Worm (Caenorhabditis elegans) whole organism, late embryonic: ENCODE data around the gene nsph-3.2.

Source experiments
- C08G9.2 ChIP-seq: sonication (generic microtip); optimal IDR thresholded peaks from 2 replicates; lab custom pipeline; 2016; ENCODE audit warnings: mild to moderate bottlenecking, missing genetic modification characterization, moderate library complexity, missing compliant biosample characterization
- C38D4.7 ChIP-seq: fragments of 200-800 bp; sonication (Bioruptor generic); optimal IDR thresholded peaks from 2 replicates; lab custom pipeline; 2018; ENCODE audit warnings: mild to moderate bottlenecking, missing genetic modification characterization, moderate library complexity, missing compliant biosample characterization
- K02D7.2 ChIP-seq: sonication (generic microtip); optimal IDR thresholded peaks from 2 replicates; lab custom pipeline; 2017; ENCODE audit warnings: mild to moderate bottlenecking, missing genetic modification characterization, missing compliant biosample characterization
- T23F11.4 ChIP-seq: fragments of 200-800 bp; sonication (Bioruptor generic); optimal IDR thresholded peaks from 2 replicates; lab custom pipeline; 2018; ENCODE audit warnings: mild to moderate bottlenecking, missing genetic modification characterization, missing compliant biosample characterization
- Y22D7AL.16 ChIP-seq: sonication (generic microtip); optimal IDR thresholded peaks from 2 replicates; lab custom pipeline; 2016; ENCODE audit warnings: missing genetic modification characterization, missing compliant biosample characterization
- ceh-18 ChIP-seq: sonication (generic microtip); optimal IDR thresholded peaks from 2 replicates; lab custom pipeline; 2016; ENCODE audit warnings: missing genetic modification characterization, missing compliant biosample characterization
- ceh-22 ChIP-seq: sonication (generic microtip); optimal IDR thresholded peaks from 2 replicates; lab custom pipeline; 2017; ENCODE audit warnings: missing biosample characterization, missing genetic modification characterization
- ceh-30 ChIP-seq: fragments of 150-350 bp; optimal IDR thresholded peaks from 2 replicates; lab custom pipeline; 2014; ENCODE audit warnings: missing biosample characterization, missing genetic modification characterization
- ceh-34 ChIP-seq: sonication (generic microtip); optimal IDR thresholded peaks from 2 replicates; lab custom pipeline; 2016; ENCODE audit warnings: mild to moderate bottlenecking, missing genetic modification characterization, missing compliant biosample characterization
- ceh-45 ChIP-seq: fragments of 200-800 bp; sonication (Bioruptor generic); IDR thresholded peaks from 2 replicates; pipeline ENCODE4 v1.3.6; 2022; ENCODE audit warnings: missing genetic modification reagents, missing genetic modification characterization, missing compliant biosample characterization
- dve-1 ChIP-seq: sonication (generic microtip); optimal IDR thresholded peaks from 2 replicates; lab custom pipeline; 2017; ENCODE audit warnings: antibody characterized with exemption, mild to moderate bottlenecking, missing genetic modification characterization, missing compliant biosample characterization
- elt-2 ChIP-seq: sonication (generic microtip); optimal IDR thresholded peaks from 2 replicates; lab custom pipeline; 2016; ENCODE audit warnings: missing genetic modification reagents, missing genetic modification characterization, missing compliant biosample characterization
- elt-4 ChIP-seq: sonication (generic microtip); optimal IDR thresholded peaks from 2 replicates; lab custom pipeline; 2016; ENCODE audit warnings: missing genetic modification characterization, missing compliant biosample characterization
- eyg-1 ChIP-seq: sonication (generic microtip); optimal IDR thresholded peaks from 2 replicates; lab custom pipeline; 2016; ENCODE audit warnings: missing genotype, missing genetic modification characterization, missing compliant biosample characterization
- fax-1 ChIP-seq: sonication (generic microtip); optimal IDR thresholded peaks from 2 replicates; lab custom pipeline; 2016; ENCODE audit warnings: missing genotype, missing genetic modification characterization, missing compliant biosample characterization
- fkh-10 ChIP-seq: fragments of 150-350 bp; optimal IDR thresholded peaks from 2 replicates; lab custom pipeline; 2014; ENCODE audit warnings: missing biosample characterization, missing genetic modification reagents, missing genetic modification characterization
- fkh-6 ChIP-seq: sonication (generic microtip); optimal IDR thresholded peaks from 2 replicates; lab custom pipeline; 2016; ENCODE audit warnings: missing genetic modification characterization, missing compliant biosample characterization
- gmeb-2 ChIP-seq: sonication (generic microtip); optimal IDR thresholded peaks from 2 replicates; lab custom pipeline; 2016; ENCODE audit warnings: missing genetic modification characterization, inconsistent platforms, missing compliant biosample characterization
- hlh-30 ChIP-seq: sonication (generic microtip); optimal IDR thresholded peaks from 2 replicates; lab custom pipeline; 2017; ENCODE audit warnings: antibody characterized with exemption, missing genetic modification characterization, missing compliant biosample characterization; ENCODE audit not compliant: insufficient read depth
- hlh-8 ChIP-seq: sonication (generic microtip); optimal IDR thresholded peaks from 2 replicates; lab custom pipeline; 2016; ENCODE audit warnings: missing genotype, missing genetic modification characterization, missing compliant biosample characterization
- nfya-1 ChIP-seq: sonication (generic microtip); optimal IDR thresholded peaks from 2 replicates; lab custom pipeline; 2017; ENCODE audit warnings: missing genetic modification characterization, mild to moderate bottlenecking, missing compliant biosample characterization, antibody characterized with exemption, moderate library complexity
- nhr-11 ChIP-seq: fragments of 150-350 bp; optimal IDR thresholded peaks from 2 replicates; lab custom pipeline; 2014; ENCODE audit warnings: missing biosample characterization, missing genetic modification characterization
- nhr-232 ChIP-seq: sonication (generic microtip); optimal IDR thresholded peaks from 2 replicates; lab custom pipeline; 2016; ENCODE audit warnings: missing genetic modification characterization, missing compliant biosample characterization
- pat-9 ChIP-seq: fragments of 200-800 bp; sonication (Bioruptor generic); optimal IDR thresholded peaks from 2 replicates; lab custom pipeline; 2018; ENCODE audit warnings: mild to moderate bottlenecking, missing genetic modification characterization, moderate library complexity, missing compliant biosample characterization
- pax-1 ChIP-seq: fragments of 150-350 bp; optimal IDR thresholded peaks from 2 replicates; lab custom pipeline; 2014; ENCODE audit warnings: missing biosample characterization, missing genetic modification characterization
- pha-2 ChIP-seq: sonication (generic microtip); optimal IDR thresholded peaks from 2 replicates; lab custom pipeline; 2017; ENCODE audit warnings: mild to moderate bottlenecking, missing genetic modification characterization, missing compliant biosample characterization
- pqm-1 ChIP-seq: sonication (generic microtip); optimal IDR thresholded peaks from 2 replicates; lab custom pipeline; 2016; ENCODE audit warnings: missing genetic modification characterization, missing compliant biosample characterization
- ref-2 ChIP-seq: sonication (generic microtip); optimal IDR thresholded peaks from 2 replicates; lab custom pipeline; 2016; ENCODE audit warnings: missing genetic modification characterization, missing compliant biosample characterization
- sdc-2 ChIP-seq: sonication (generic microtip); optimal IDR thresholded peaks from 2 replicates; lab custom pipeline; 2016; ENCODE audit warnings: missing genotype, missing genetic modification characterization, missing compliant biosample characterization
- sox-4 ChIP-seq: sonication (generic microtip); optimal IDR thresholded peaks from 2 replicates; lab custom pipeline; 2017; ENCODE audit warnings: mild to moderate bottlenecking, missing genetic modification characterization, inconsistent platforms, missing compliant biosample characterization
- tbx-7 ChIP-seq: sonication (generic microtip); optimal IDR thresholded peaks from 2 replicates; lab custom pipeline; 2016; ENCODE audit warnings: missing genotype, missing genetic modification characterization, missing compliant biosample characterization
- unc-3 ChIP-seq, 2 experiments: fragments of 200-800 bp in 1 of 2; sonication (Bioruptor generic) in 1 of 2; sonication (generic microtip) in 1 of 2; conservative IDR thresholded peaks in 1 of 2; optimal IDR thresholded peaks in 1 of 2; 2 replicates each; pipeline versions ENCODE4 v1.3.6 to Lab custom; 2016 to 2022; ENCODE audit warnings: missing compliant biosample characterization in 2 of 2, missing genetic modification characterization in 2 of 2, missing genetic modification reagents in 1 of 2
- unc-42 ChIP-seq: sonication (generic microtip); optimal IDR thresholded peaks from 2 replicates; lab custom pipeline; 2016; ENCODE audit warnings: missing genotype, missing genetic modification characterization, missing compliant biosample characterization
- unc-55 ChIP-seq: sonication (generic microtip); optimal IDR thresholded peaks from 2 replicates; lab custom pipeline; 2017; ENCODE audit warnings: missing biosample characterization, missing genetic modification reagents, missing genetic modification characterization
- ztf-16 ChIP-seq: sonication (generic microtip); optimal IDR thresholded peaks from 2 replicates; lab custom pipeline; 2017; ENCODE audit warnings: missing genetic modification characterization, missing compliant biosample characterization

nsph-3.2 gene

ce11 chrIV:10096881-10097280, 15.8 kb upstream of the nsph-3.2 start, which contains the start of gene dis-3:
TSS of gene dis-3 (plus strand) at chrIV:10097202.
- TF ChIP-seq eyg-1 (no peak), fkh-6 (tag; lab: Kevin White, UChicago) (no peak), ceh-45 (GFP tag; lab: Robert Waterston, UW) (no peak), ceh-30 (no peak), ceh-34 (tag; lab: Kevin White, UChicago) (no peak), elt-4 (tag; lab: Kevin White, UChicago) (no peak), fax-1 (tag; lab: Kevin White, UChicago) (no peak), C08G9.2 (tag; lab: Kevin White, UChicago) (no peak), pha-2 (tag; lab: Kevin White, UChicago) (no peak), pax-1 (tag; lab: Kevin White, UChicago) (no peak), hlh-30 (tag; lab: Kevin White, UChicago) (no peak), nfya-1 (tag; lab: Kevin White, UChicago) (no peak), tbx-7 (tag; lab: Kevin White, UChicago) (no peak), elt-2 (tag; lab: Kevin White, UChicago) (no peak), pqm-1 (tag; lab: Kevin White, UChicago) (no peak), unc-3 (GFP tag; conservative IDR thresholded peaks at IDR 0.05; lab: Robert Waterston, UW) (no peak), unc-3 (tag; optimal IDR thresholded peaks at IDR 0.05; lab: Kevin White, UChicago) (no peak), dve-1 (tag; lab: Kevin White, UChicago) (no peak), ztf-16 (tag; lab: Kevin White, UChicago) (no peak), nhr-11 (tag; lab: Kevin White, UChicago) (no peak), ref-2 (no peak)

ce11 chrIV:10110417-10110816, 2.3 kb upstream of the nsph-3.2 start, which contains the start of gene egl-38:
TSS of gene egl-38 (minus strand) at chrIV:10110517.
- no peak for TF ChIP-seq unc-3 (GFP tag; conservative IDR thresholded peaks at IDR 0.05; lab: Robert Waterston, UW)
- no peak for TF ChIP-seq unc-3 (tag; optimal IDR thresholded peaks at IDR 0.05; lab: Kevin White, UChicago)
- no peak for TF ChIP-seq nfya-1 (tag; lab: Kevin White, UChicago)
- TF ChIP-seq elt-4 (tag; lab: Kevin White, UChicago) = no peak
- no peak for TF ChIP-seq ceh-18
- TF ChIP-seq nhr-11 (tag; lab: Kevin White, UChicago) = no peak
- no peak for TF ChIP-seq sdc-2 (tag; lab: Kevin White, UChicago)
- TF ChIP-seq unc-42 (tag; lab: Kevin White, UChicago) = no peak
- TF ChIP-seq tbx-7 (tag; lab: Kevin White, UChicago) = no peak
- TF ChIP-seq nhr-232 (tag; lab: Kevin White, UChicago) = no peak
- TF ChIP-seq ceh-22 = no peak
- TF ChIP-seq, all 69 proteins: peak for 0

- TF ChIP-seq ceh-45 (GFP tag; lab: Robert Waterston, UW) = no peak
- no peak for TF ChIP-seq unc-55 (GFP tag; lab: Kevin White, UChicago)
Measured at ce11 chrIV:10110870-10111269, 1.8 kb upstream of the nsph-3.2 start.

- TF ChIP-seq ceh-18 (no peak), sdc-2 (tag; lab: Kevin White, UChicago) (no peak), ref-2 (no peak), Y22D7AL.16 (tag; lab: Kevin White, UChicago) (no peak), gmeb-2 (tag; lab: Kevin White, UChicago) (no peak), T23F11.4 (GFP tag; lab: Kevin White, UChicago) (no peak), sox-4 (no peak), pat-9 (tag; lab: Kevin White, UChicago) (no peak), pqm-1 (tag; lab: Kevin White, UChicago) (no peak), ceh-30 (no peak), hlh-8 (tag; lab: Kevin White, UChicago) (no peak), K02D7.2 (tag; lab: Kevin White, UChicago) (no peak), fkh-10 (GFP tag; lab: Kevin White, UChicago) (no peak), C38D4.7 (GFP tag; lab: Kevin White, UChicago) (no peak)
Measured at ce11 chrIV:10111441-10111840, 1.2 kb upstream of the nsph-3.2 start, which contains the start of gene spch-1. TSS of gene spch-1 (minus strand) at chrIV:10111541.
